Worm (Caenorhabditis elegans) whole organism, L2 larva: ENCODE data around the gene wrt-4.

Experiments
- F13H6.1 ChIP-seq: sonication (generic microtip); optimal IDR thresholded peaks from 2 replicates; lab custom pipeline; 2016; ENCODE audit warnings: missing genetic modification characterization, missing compliant biosample characterization
- ZK546.5 ChIP-seq: sonication (generic microtip); optimal IDR thresholded peaks from 2 replicates; lab custom pipeline; 2017; ENCODE audit warnings: missing biosample characterization, missing genetic modification characterization
- ama-1 ChIP-seq: fragments of 150-350 bp; optimal IDR thresholded peaks from 2 replicates; lab custom pipeline; 2018; ENCODE audit warnings: inconsistent platforms
- fos-1 ChIP-seq: fragments of 150-350 bp; optimal IDR thresholded peaks from 2 replicates; lab custom pipeline; 2014; ENCODE audit warnings: missing biosample characterization, missing genetic modification characterization
- lin-39 ChIP-seq: fragments of 150-350 bp; optimal IDR thresholded peaks from 2 replicates; lab custom pipeline; 2014; ENCODE audit warnings: missing biosample characterization, missing genetic modification reagents, missing genetic modification characterization
- nhr-12 ChIP-seq: fragments of 150-350 bp; optimal IDR thresholded peaks from 2 replicates; lab custom pipeline; 2014; ENCODE audit warnings: missing biosample characterization, missing genetic modification characterization
- nhr-77 ChIP-seq: fragments of 150-350 bp; optimal IDR thresholded peaks from 2 replicates; lab custom pipeline; 2014; ENCODE audit warnings: missing biosample characterization, missing genetic modification characterization
- snpc-4 ChIP-seq: fragments of 150-350 bp; optimal IDR thresholded peaks from 2 replicates; lab custom pipeline; 2014; ENCODE audit warnings: missing biosample characterization, missing genetic modification characterization
- unc-62 ChIP-seq: fragments of 150-350 bp; optimal IDR thresholded peaks from 2 replicates; lab custom pipeline; 2014; ENCODE audit warnings: missing biosample characterization, missing genetic modification reagents, missing genetic modification characterization

ce11 chrX:15718325-15718724 is 38.7 kb downstream of the wrt-4 start, which contains the start of gene ZK662.6:
- no peak for TF ChIP-seq nhr-77 (tag; lab: Kevin White, UChicago)
- TF ChIP-seq F13H6.1 (tag; lab: Kevin White, UChicago) = no peak
- no peak for TF ChIP-seq ZK546.5 (tag; lab: Kevin White, UChicago)
- no peak for TF ChIP-seq nhr-12 (tag; lab: Kevin White, UChicago)
- no peak for TF ChIP-seq unc-62
- no peak for TF ChIP-seq snpc-4 (tag; lab: Kevin White, UChicago)
- no peak for TF ChIP-seq ama-1 (lab: Kevin White, UChicago)
- no peak for TF ChIP-seq fos-1 (tag; lab: Kevin White, UChicago)
- no peak for TF ChIP-seq lin-39 (tag; lab: Kevin White, UChicago)
